In the genomic region with DNA sequence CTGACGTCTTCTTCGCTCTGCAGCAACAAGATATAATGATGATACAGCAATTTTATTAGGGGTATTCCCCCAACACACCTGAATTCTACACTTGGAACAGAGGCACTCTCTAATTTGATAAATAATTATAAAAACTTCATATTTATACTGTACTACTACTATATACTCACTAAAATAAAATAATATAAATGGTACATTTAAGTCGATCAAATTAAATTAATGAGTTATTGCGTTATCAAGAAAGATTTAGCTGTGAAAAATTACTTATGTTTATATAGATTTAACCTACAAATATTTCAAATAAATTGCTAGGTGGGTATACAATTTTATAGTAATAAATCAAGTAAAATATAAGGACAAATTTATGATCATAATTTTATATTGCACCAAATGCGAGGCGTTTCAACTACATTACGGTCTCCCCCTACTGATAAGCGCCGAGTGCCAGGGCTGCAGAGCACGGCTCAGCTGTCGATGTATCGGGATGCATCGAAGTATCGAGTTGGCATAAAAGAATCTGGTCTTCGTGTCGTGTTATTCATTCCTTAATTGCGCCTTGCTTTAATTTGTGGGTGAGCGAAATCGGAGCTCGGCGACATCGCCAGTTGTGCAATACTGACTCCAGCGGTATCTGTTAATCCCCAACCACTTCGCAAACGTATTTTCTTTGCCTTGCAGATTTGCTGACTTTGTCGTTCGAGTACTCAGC, we compare ENCODE assay signal across 5 fruit fly cellular contexts.
A peak's percentile ranks its signal among the peaks of the same experiment; 100 is the strongest.
TF ChIP-seq lines count a peak whose summit lies in the region.

vsg (plus strand) TSS at position 497 of the 709 bp plus-strand sequence.

TF ChIP-seq in whole organism, adult, 20 proteins besides CTCF, POLR2A, EP300 and RAD21 (continued from another document):
- TF ChIP-seq CG14711 (tag; optimal IDR thresholded peaks at IDR 0.05; lab: Kevin White, UChicago) = peak; percentile 65
- peak; percentile 62 for TF ChIP-seq kay (GFP tag; lab: Kevin White, UChicago; ENCODE audit: borderline replicate concordance)
- peak; percentile 77 for TF ChIP-seq ovo (GFP tag; optimal IDR thresholded peaks at IDR 0.05; lab: Kevin White, UChicago)
- TF ChIP-seq CG7045 (GFP tag; optimal IDR thresholded peaks at IDR 0.05; lab: Kevin White, UChicago) = peak; percentile 84
TF ChIP-seq in whole organism, adult: peak in this region for 16.

TF ChIP-seq in whole organism, embryonic, 481 proteins besides CTCF, POLR2A, EP300 and RAD21 (continued from another document and continues in another):
- TF ChIP-seq CG10147 (GFP tag; optimal IDR thresholded peaks at IDR 0.05; lab: Kevin White, UChicago) = peak; percentile 76
- peak; percentile 13 for TF ChIP-seq CG3065 (GFP tag; optimal IDR thresholded peaks at IDR 0.05; lab: Kevin White, UChicago)
- no peak for TF ChIP-seq CG10959 (GFP tag; IDR thresholded peaks at IDR 0.05; lab: Robert Waterston, UW)
- peak; percentile 90 for TF ChIP-seq wek (GFP tag; optimal IDR thresholded peaks at IDR 0.05; lab: Kevin White, UChicago)
- TF ChIP-seq Ravus (GFP tag; IDR thresholded peaks at IDR 0.05; lab: Robert Waterston, UW) = no peak
- no peak for TF ChIP-seq en (GFP tag; optimal IDR thresholded peaks at IDR 0.05; lab: Kevin White, UChicago)
- TF ChIP-seq jumu (GFP tag; optimal IDR thresholded peaks at IDR 0.05; lab: Kevin White, UChicago) = peak; percentile 19
- TF ChIP-seq CG13775 (GFP tag; optimal IDR thresholded peaks at IDR 0.05; lab: Kevin White, UChicago) = peak; percentile 91
- TF ChIP-seq Ada2b (GFP tag; IDR thresholded peaks at IDR 0.05; lab: Robert Waterston, UW) = no peak; the same call in 1 of the 2 replicates
- TF ChIP-seq HLH3B (GFP tag; IDR thresholded peaks at IDR 0.05; lab: Robert Waterston, UW) = peak; percentile 61; the same call in 1 of the 2 replicates
- peak; percentile 71 for TF ChIP-seq CG13894 (tag; optimal IDR thresholded peaks at IDR 0.05; lab: Kevin White, UChicago)
- peak; percentile 78 for TF ChIP-seq slbo (GFP tag; IDR thresholded peaks at IDR 0.05; lab: Robert Waterston, UW)
- TF ChIP-seq Hmr (GFP tag; optimal IDR thresholded peaks at IDR 0.05; lab: Kevin White, UChicago) = peak; percentile 75
- peak; percentile 83 for TF ChIP-seq az2 (GFP tag; optimal IDR thresholded peaks at IDR 0.05; lab: Kevin White, UChicago)
- TF ChIP-seq CG6689 (GFP tag; IDR thresholded peaks at IDR 0.05; lab: Robert Waterston, UW) = peak; percentile 85
- TF ChIP-seq CG3163 (GFP tag; optimal IDR thresholded peaks at IDR 0.05; lab: Kevin White, UChicago) = no peak
- peak; percentile 66 for TF ChIP-seq Fer3 (tag; optimal IDR thresholded peaks at IDR 0.05; lab: Kevin White, UChicago)
- TF ChIP-seq CG31441 (GFP tag; IDR thresholded peaks at IDR 0.05; lab: Robert Waterston, UW) = peak; percentile 94
- peak; percentile 29 for TF ChIP-seq Ets97D (GFP tag; optimal IDR thresholded peaks at IDR 0.05; lab: Kevin White, UChicago)
- peak; percentile 38 for TF ChIP-seq maf-S (GFP tag; optimal IDR thresholded peaks at IDR 0.05; lab: Kevin White, UChicago)
- peak; percentile 49 for TF ChIP-seq scrt (GFP tag; optimal IDR thresholded peaks at IDR 0.05; lab: Kevin White, UChicago)
- TF ChIP-seq CG14441 (GFP tag; IDR thresholded peaks at IDR 0.05; lab: Robert Waterston, UW) = peak; percentile 50
- TF ChIP-seq jing (GFP tag; optimal IDR thresholded peaks at IDR 0.05; lab: Kevin White, UChicago) = no peak
- TF ChIP-seq Nf-YA (GFP tag; IDR thresholded peaks at IDR 0.05; lab: Robert Waterston, UW) = peak; percentile 35; the same call in 1 of the 2 replicates
- TF ChIP-seq bsh (GFP tag; optimal IDR thresholded peaks at IDR 0.05; lab: Kevin White, UChicago) = peak in 1 of 2 experiments; percentile 68
- peak; percentile 19 for TF ChIP-seq schlank (tag; optimal IDR thresholded peaks at IDR 0.05; lab: Kevin White, UChicago)
- peak; percentile 7 to 61 for TF ChIP-seq chif (GFP tag; optimal IDR thresholded peaks at IDR 0.05; lab: Kevin White, UChicago)
- peak; percentile 79 for TF ChIP-seq CG7556 (GFP tag; optimal IDR thresholded peaks at IDR 0.05; lab: Kevin White, UChicago)
- TF ChIP-seq fd64A (GFP tag; optimal IDR thresholded peaks at IDR 0.05; lab: Kevin White, UChicago) = no peak

TF ChIP-seq in whole organism, prepupa, 60 proteins besides CTCF, POLR2A, EP300 and RAD21 (continued from another document and continues in another):
- TF ChIP-seq eg (GFP tag; IDR thresholded peaks at IDR 0.05; lab: Robert Waterston, UW) = peak; percentile 69; the same call in 2 of the 3 replicates
- TF ChIP-seq CG9139 (GFP tag; optimal IDR thresholded peaks at IDR 0.05; lab: Kevin White, UChicago) = peak; percentile 24
- TF ChIP-seq Met (GFP tag; optimal IDR thresholded peaks at IDR 0.05; lab: Kevin White, UChicago) = peak; percentile 60
- TF ChIP-seq CG1621 (tag; optimal IDR thresholded peaks at IDR 0.05; lab: Kevin White, UChicago) = no peak
- no peak for TF ChIP-seq CG4318 (GFP tag; optimal IDR thresholded peaks at IDR 0.05; lab: Kevin White, UChicago)
- peak; percentile 46 for TF ChIP-seq Blimp-1 (GFP tag; optimal IDR thresholded peaks at IDR 0.05; lab: Kevin White, UChicago)
- TF ChIP-seq CG15336 (GFP tag; IDR thresholded peaks at IDR 0.05; lab: Robert Waterston, UW) = 0 out of 2 replicates have a peak, but pooled peaks have one; percentile 62
- TF ChIP-seq CG11762 (GFP tag; optimal IDR thresholded peaks at IDR 0.05; lab: Kevin White, UChicago; ENCODE audit: insufficient read depth) = peak; percentile 10
- peak; percentile 71 for TF ChIP-seq svp (GFP tag; lab: Kevin White, UChicago)
- peak; percentile 47 for TF ChIP-seq Ets21C (GFP tag; optimal IDR thresholded peaks at IDR 0.05; lab: Kevin White, UChicago)
- TF ChIP-seq spab (GFP tag; optimal IDR thresholded peaks at IDR 0.05; lab: Kevin White, UChicago) = peak; percentile 42
- TF ChIP-seq Hr4 (GFP tag; optimal IDR thresholded peaks at IDR 0.05; lab: Kevin White, UChicago) = peak; percentile 61
- peak; percentile 21 for TF ChIP-seq net (GFP tag; optimal IDR thresholded peaks at IDR 0.05; lab: Kevin White, UChicago)
- peak; percentile 29 for TF ChIP-seq CG7368 (GFP tag; optimal IDR thresholded peaks at IDR 0.05; lab: Kevin White, UChicago)
- peak in 1 of 2 experiments; percentile 82 for TF ChIP-seq salr (GFP tag; optimal IDR thresholded peaks at IDR 0.05; lab: Kevin White, UChicago)
- TF ChIP-seq OdsH (GFP tag; optimal IDR thresholded peaks at IDR 0.05; lab: Kevin White, UChicago) = peak; percentile 77
- peak; percentile 76 for TF ChIP-seq CG34406 (GFP tag; optimal IDR thresholded peaks at IDR 0.05; lab: Kevin White, UChicago)
- TF ChIP-seq fd85E (GFP tag; optimal IDR thresholded peaks at IDR 0.05; lab: Kevin White, UChicago) = no peak
- TF ChIP-seq CG3919 (GFP tag; optimal IDR thresholded peaks at IDR 0.05; lab: Kevin White, UChicago) = peak; percentile 58
- peak; percentile 80 for TF ChIP-seq Eip78C (GFP tag; lab: Kevin White, UChicago)
- no peak for TF ChIP-seq fkh (GFP tag; optimal IDR thresholded peaks at IDR 0.05; lab: Kevin White, UChicago)
- TF ChIP-seq Sox102F (GFP tag; optimal IDR thresholded peaks at IDR 0.05; lab: Kevin White, UChicago) = no peak
- peak; percentile 90 for TF ChIP-seq CG10631 (GFP tag; optimal IDR thresholded peaks at IDR 0.05; lab: Kevin White, UChicago)
- peak; percentile 64 for TF ChIP-seq achi (GFP tag; optimal IDR thresholded peaks at IDR 0.05; lab: Kevin White, UChicago)
- peak; percentile 53 for TF ChIP-seq topi (GFP tag; optimal IDR thresholded peaks at IDR 0.05; lab: Kevin White, UChicago)
- TF ChIP-seq Hr39 (GFP tag; optimal IDR thresholded peaks at IDR 0.05; lab: Kevin White, UChicago) = peak; percentile 54
- TF ChIP-seq CG8632 (GFP tag; optimal IDR thresholded peaks at IDR 0.05; lab: Kevin White, UChicago) = peak; percentile 82
- TF ChIP-seq CG31627 (GFP tag; optimal IDR thresholded peaks at IDR 0.05; lab: Kevin White, UChicago) = peak; percentile 71
- no peak for TF ChIP-seq Eip75B (GFP tag; optimal IDR thresholded peaks at IDR 0.05; lab: Kevin White, UChicago)
- TF ChIP-seq CG6808 (GFP tag; optimal IDR thresholded peaks at IDR 0.05; lab: Kevin White, UChicago) = peak; percentile 64

TF ChIP-seq in whole organism, pupa, 21 proteins besides CTCF, POLR2A, EP300 and RAD21 (continued from another document):
- TF ChIP-seq gl (tag; optimal IDR thresholded peaks at IDR 0.05; lab: Kevin White, UChicago) (no peak), CG12605 (GFP tag; IDR thresholded peaks at IDR 0.05; lab: Robert Waterston, UW) (0 out of 2 replicates have a peak, but pooled peaks have one; percentile 43), CG17806 (tag; optimal IDR thresholded peaks at IDR 0.05; lab: Kevin White, UChicago) (peak; percentile 62)
TF ChIP-seq in whole organism, pupa: peak in this region for 13.

TF ChIP-seq in whole organism, wandering third instar larva, 38 proteins besides CTCF, POLR2A, EP300 and RAD21 (continued from another document):
- TF ChIP-seq jim (GFP tag; optimal IDR thresholded peaks at IDR 0.05; lab: Kevin White, UChicago) (no peak), dsf (GFP tag; optimal IDR thresholded peaks at IDR 0.05; lab: Kevin White, UChicago; ENCODE audit: borderline replicate concordance) (no peak), GATAd (GFP tag; optimal IDR thresholded peaks at IDR 0.05; lab: Kevin White, UChicago) (no peak), Hr78 (GFP tag; optimal IDR thresholded peaks at IDR 0.05; lab: Kevin White, UChicago) (no peak), Hr83 (GFP tag; optimal IDR thresholded peaks at IDR 0.05; lab: Kevin White, UChicago; ENCODE audit: poor library complexity, severe bottlenecking) (peak; percentile 69), brk (GFP tag; optimal IDR thresholded peaks at IDR 0.05; lab: Kevin White, UChicago) (no peak), HLH106 (tag; optimal IDR thresholded peaks at IDR 0.05; lab: Kevin White, UChicago) (peak; percentile 87), Hnf4 (GFP tag; optimal IDR thresholded peaks at IDR 0.05; lab: Kevin White, UChicago) (no peak), tai (GFP tag; optimal IDR thresholded peaks at IDR 0.05; lab: Kevin White, UChicago) (no peak), OdsH (GFP tag; optimal IDR thresholded peaks at IDR 0.05; lab: Kevin White, UChicago) (peak; percentile 60), ey (GFP tag; optimal IDR thresholded peaks at IDR 0.05; lab: Kevin White, UChicago) (peak; percentile 55), CG32264 (GFP tag; optimal IDR thresholded peaks at IDR 0.05; lab: Kevin White, UChicago) (no peak), rgr (GFP tag; optimal IDR thresholded peaks at IDR 0.05; lab: Kevin White, UChicago) (peak; percentile 62), psq (GFP tag; optimal IDR thresholded peaks at IDR 0.05; lab: Kevin White, UChicago) (peak; percentile 62), sage (GFP tag; optimal IDR thresholded peaks at IDR 0.05; lab: Kevin White, UChicago) (no peak), pan (optimal IDR thresholded peaks at IDR 0.05; lab: Kevin White, UChicago) (no peak), foxo (GFP tag; optimal IDR thresholded peaks at IDR 0.05; lab: Kevin White, UChicago) (peak in 1 of 2 experiments; percentile 76), Dfd (GFP tag; optimal IDR thresholded peaks at IDR 0.05; lab: Kevin White, UChicago) (peak; percentile 30), woc (GFP tag; optimal IDR thresholded peaks at IDR 0.05; lab: Kevin White, UChicago) (peak; percentile 47)
